Worm (Caenorhabditis elegans): ENCODE results near the gene scl-14.
A peak's percentile ranks its signal among the peaks of the same experiment; 100 is the strongest.

The scl-14 gene

DNA sequence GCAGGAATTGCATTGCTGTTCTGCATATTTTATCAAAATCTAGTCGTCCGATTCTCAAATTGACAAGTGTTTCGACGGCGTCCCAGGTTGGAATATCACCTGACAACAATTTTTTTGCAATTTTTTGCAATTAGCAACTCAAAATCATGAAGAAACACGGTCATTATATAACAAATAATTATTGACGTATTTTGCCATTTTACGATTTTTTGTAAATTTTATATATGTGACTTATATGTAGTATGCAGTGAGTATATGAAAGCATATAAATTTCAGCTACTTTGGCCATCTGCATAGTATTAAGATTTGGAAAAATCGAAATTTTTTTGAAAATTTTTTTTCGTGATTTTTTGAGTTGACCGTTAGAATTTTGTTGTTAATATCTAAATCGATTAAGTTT, 15.4 kb downstream of the scl-14 start, which contains the start of gene F58D2.3:
F58D2.3 (minus strand) TSS at position 101 of the 400 bp plus-strand sequence.
- TF ChIP-seq mab-5 (tag; optimal IDR thresholded peaks at IDR 0.05) (no peak), M03D4.4 (tag; optimal IDR thresholded peaks at IDR 0.05) (no peak), hlh-1 (tag; optimal IDR thresholded peaks at IDR 0.05) (no peak), ceh-39 (tag; optimal IDR thresholded peaks at IDR 0.05) (no peak), pha-4 (tag; optimal IDR thresholded peaks at IDR 0.05) (no peak), nhr-237 (tag; optimal IDR thresholded peaks at IDR 0.05) (no peak)

DNA sequence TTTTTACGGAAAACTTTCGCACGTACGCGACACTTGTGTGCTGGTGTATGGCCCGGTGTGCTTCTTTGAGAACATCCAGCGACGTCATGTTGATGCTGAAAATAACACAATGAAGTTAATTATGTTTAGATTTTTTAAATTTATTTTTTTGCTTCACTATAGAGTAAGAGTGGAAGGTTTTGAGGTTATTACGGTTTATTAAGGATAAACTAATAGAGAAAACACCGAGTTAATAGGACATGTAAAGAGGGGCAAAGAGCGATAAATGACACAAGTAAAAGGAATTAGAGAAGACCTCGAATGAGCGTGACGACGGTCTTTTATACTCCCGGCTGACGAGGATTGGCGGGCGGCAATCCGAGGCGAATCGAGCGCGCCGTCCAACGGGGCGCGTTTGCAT, 23.7 kb downstream of the scl-14 start, which contains the start of gene F58D2.4:
F58D2.4 (minus strand) TSS at position 101 of the 400 bp plus-strand sequence.
- no peak for TF ChIP-seq elt-3 (tag; optimal IDR thresholded peaks at IDR 0.05)
- no peak for TF ChIP-seq ztf-11 (tag; optimal IDR thresholded peaks at IDR 0.05)
- no peak for TF ChIP-seq blmp-1 (tag; optimal IDR thresholded peaks at IDR 0.05)
- TF ChIP-seq ceh-83 (GFP tag; optimal IDR thresholded peaks at IDR 0.05) = no peak
- no peak for TF ChIP-seq unc-120 (tag; optimal IDR thresholded peaks at IDR 0.05; ENCODE audit: poor library complexity, severe bottlenecking)
- TF ChIP-seq nhr-28 (tag; optimal IDR thresholded peaks at IDR 0.05) = no peak
- TF ChIP-seq lin-32 (GFP tag; optimal IDR thresholded peaks at IDR 0.05) = no peak
- no peak for TF ChIP-seq pha-4 (tag; optimal IDR thresholded peaks at IDR 0.05)
- no peak for TF ChIP-seq flh-1 (GFP tag; optimal IDR thresholded peaks at IDR 0.05)
- TF ChIP-seq snpc-4 (tag; optimal IDR thresholded peaks at IDR 0.05) = no peak
- no peak for TF ChIP-seq nhr-76 (tag; optimal IDR thresholded peaks at IDR 0.05)
- TF ChIP-seq nhr-237 (tag; optimal IDR thresholded peaks at IDR 0.05) = no peak
- no peak for TF ChIP-seq zip-8 (tag; optimal IDR thresholded peaks at IDR 0.05)
- no peak for TF ChIP-seq unc-62 (GFP tag; optimal IDR thresholded peaks at IDR 0.05)
- no peak for TF ChIP-seq ceh-43 (GFP tag; optimal IDR thresholded peaks at IDR 0.05)
- TF ChIP-seq sem-2 (GFP tag; optimal IDR thresholded peaks at IDR 0.05) = no peak

DNA sequence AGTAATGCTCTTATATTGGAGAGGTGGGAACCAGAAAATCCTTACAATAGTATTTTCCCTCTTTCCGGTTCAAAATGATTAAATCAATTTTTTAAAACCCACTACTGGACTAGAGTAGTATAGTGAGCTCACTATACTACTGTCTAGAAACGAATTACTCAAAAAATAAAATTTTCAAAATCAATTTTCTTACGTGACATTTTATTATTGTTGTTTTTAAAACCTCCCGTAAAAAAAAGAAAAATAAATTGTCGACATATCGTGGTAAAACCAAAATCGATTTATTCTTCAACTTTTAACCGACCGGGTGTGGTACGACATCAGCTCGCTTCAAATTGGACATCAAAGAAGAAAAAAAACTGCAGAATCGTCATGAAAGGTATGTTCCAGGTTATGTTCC, 24.2 kb downstream of the scl-14 start, which contains the start of gene F58D2.2:
F58D2.2 (plus strand) TSS at position 301 of the 400 bp plus-strand sequence.
- TF ChIP-seq lin-13 (tag; optimal IDR thresholded peaks at IDR 0.05) (no peak), drap-1 (GFP tag; optimal IDR thresholded peaks at IDR 0.05) (no peak), mls-2 (tag; optimal IDR thresholded peaks at IDR 0.05) (no peak), tbx-8 (GFP tag; optimal IDR thresholded peaks at IDR 0.05) (no peak), nhr-237 (tag; optimal IDR thresholded peaks at IDR 0.05) (no peak), nhr-28 (tag; optimal IDR thresholded peaks at IDR 0.05) (no peak), elt-3 (tag; optimal IDR thresholded peaks at IDR 0.05) (no peak), zip-8 (tag; optimal IDR thresholded peaks at IDR 0.05) (no peak), snpc-4 (tag; optimal IDR thresholded peaks at IDR 0.05) (no peak)

DNA sequence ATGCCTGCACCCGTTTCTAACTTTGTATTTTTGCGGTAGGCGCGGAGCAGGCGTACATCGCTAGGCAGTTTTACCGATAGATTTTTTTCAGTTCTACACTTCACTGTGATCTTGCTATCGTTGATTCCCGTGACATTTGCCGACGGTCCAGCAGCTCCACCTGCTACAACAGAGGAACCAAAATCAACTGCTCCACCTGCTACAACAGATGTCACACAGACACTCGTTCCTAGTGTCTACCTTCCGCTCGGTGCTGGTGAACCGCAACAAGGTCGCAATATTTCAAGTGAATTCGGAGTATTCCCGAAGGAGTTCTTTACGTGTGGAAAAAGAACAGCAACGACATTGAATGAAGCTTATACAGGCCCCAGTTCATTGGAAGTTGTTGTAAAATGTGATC, 24.8 kb downstream of the scl-14 start:
- TF ChIP-seq nhr-12 (tag; optimal IDR thresholded peaks at IDR 0.05) = no peak
- TF ChIP-seq lin-32 (GFP tag; optimal IDR thresholded peaks at IDR 0.05) = peak; percentile 83

DNA sequence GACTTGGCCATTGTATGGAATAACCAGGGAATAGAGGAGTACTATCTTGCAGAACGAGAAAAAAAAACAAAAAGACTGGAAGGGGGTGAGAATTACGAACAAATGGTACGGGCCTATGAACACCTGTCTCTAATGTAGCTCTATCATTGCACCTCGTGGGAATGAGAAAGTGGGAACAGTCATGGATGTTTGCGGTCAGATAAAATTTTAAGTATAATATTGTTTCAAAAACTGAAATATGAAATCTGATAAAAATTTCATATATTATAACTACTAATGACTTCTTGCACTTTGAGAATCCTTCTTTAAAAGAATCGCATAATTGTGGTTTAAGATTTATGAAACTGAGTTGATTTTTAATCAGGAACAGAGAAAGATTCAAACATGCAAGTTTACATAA, 28.0 kb downstream of the scl-14 start, which contains the start of gene F58D2.5:
F58D2.5 (minus strand) TSS at position 101 of the 400 bp plus-strand sequence.
- TF ChIP-seq mab-5 (tag; optimal IDR thresholded peaks at IDR 0.05) (no peak), unc-120 (tag; optimal IDR thresholded peaks at IDR 0.05; ENCODE audit: poor library complexity, severe bottlenecking) (no peak), ceh-43 (GFP tag; optimal IDR thresholded peaks at IDR 0.05) (no peak), snpc-4 (tag; optimal IDR thresholded peaks at IDR 0.05) (no peak), M03D4.4 (tag; optimal IDR thresholded peaks at IDR 0.05) (no peak), elt-3 (tag; optimal IDR thresholded peaks at IDR 0.05) (no peak), pha-4 (tag; optimal IDR thresholded peaks at IDR 0.05) (no peak), nhr-12 (tag; optimal IDR thresholded peaks at IDR 0.05) (no peak), ceh-83 (GFP tag; optimal IDR thresholded peaks at IDR 0.05) (no peak)

DNA sequence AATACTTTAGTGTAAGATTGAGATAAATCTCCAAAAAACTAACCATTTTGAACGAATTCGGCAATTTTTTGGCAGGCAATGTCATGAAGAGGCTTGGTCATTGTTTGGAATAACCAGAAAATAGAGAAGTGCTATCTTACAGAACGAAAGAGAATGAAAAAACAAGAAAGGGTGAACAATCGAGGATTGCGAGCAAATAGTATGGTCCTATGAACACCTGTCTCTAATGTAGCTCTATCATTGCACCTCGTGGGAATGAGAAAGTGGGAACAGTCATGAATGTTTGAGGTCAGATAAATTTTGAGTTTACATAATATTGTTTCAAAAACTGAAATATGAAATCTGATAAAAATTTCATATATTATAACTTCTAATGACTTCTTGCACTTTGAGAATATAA, 32.0 kb downstream of the scl-14 start, which contains the start of gene C48D1.1:
C48D1.1 (minus strand) TSS at position 101 of the 400 bp plus-strand sequence.
- TF ChIP-seq ceh-39 (tag; optimal IDR thresholded peaks at IDR 0.05) = no peak

DNA sequence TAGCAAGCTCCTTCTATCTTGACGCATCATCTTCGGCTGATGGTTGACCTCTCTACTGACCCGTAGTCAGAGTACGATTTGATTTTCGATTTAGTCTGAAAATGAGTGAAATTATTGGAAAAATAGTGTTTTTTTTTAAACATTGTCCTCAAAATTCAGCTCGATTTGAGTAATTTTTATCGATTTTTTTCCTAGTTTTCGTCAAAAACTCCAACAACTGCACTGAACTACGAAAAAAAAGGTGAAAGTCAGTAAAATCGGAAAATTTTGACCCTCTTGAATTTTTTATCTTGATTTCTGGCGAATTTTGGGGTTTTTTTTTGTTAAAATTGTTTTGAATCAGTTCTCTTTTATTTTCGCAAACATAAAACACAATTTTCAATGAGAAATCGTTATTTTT, 38.8 kb downstream of the scl-14 start, which contains the start of gene ced-3:
ced-3 (minus strand) TSS at position 101 of the 400 bp plus-strand sequence.
- TF ChIP-seq ham-2 (GFP tag; optimal IDR thresholded peaks at IDR 0.05) (no peak), lsy-2 (tag; optimal IDR thresholded peaks at IDR 0.05) (no peak), nhr-76 (tag; optimal IDR thresholded peaks at IDR 0.05) (no peak), ceh-83 (GFP tag; optimal IDR thresholded peaks at IDR 0.05) (no peak), cnd-1 (tag; optimal IDR thresholded peaks at IDR 0.05) (no peak), flh-1 (GFP tag; optimal IDR thresholded peaks at IDR 0.05) (no peak), mls-2 (tag; optimal IDR thresholded peaks at IDR 0.05) (no peak), tbx-8 (GFP tag; optimal IDR thresholded peaks at IDR 0.05) (no peak), snpc-4 (tag; optimal IDR thresholded peaks at IDR 0.05) (no peak), ztf-11 (tag; optimal IDR thresholded peaks at IDR 0.05) (no peak), hlh-1 (tag; optimal IDR thresholded peaks at IDR 0.05) (no peak), unc-39 (tag; optimal IDR thresholded peaks at IDR 0.05) (no peak), M03D4.4 (tag; optimal IDR thresholded peaks at IDR 0.05) (no peak), nhr-28 (tag; optimal IDR thresholded peaks at IDR 0.05) (no peak), blmp-1 (tag; optimal IDR thresholded peaks at IDR 0.05) (no peak)

Measured in whole organism, mixed stage, embryonic.